Worm (Caenorhabditis elegans): ENCODE results near the gene F57G4.10.

ce11 chrV:17658824-17659223 is 30.2 kb downstream of the F57G4.10 start:
- TF ChIP-seq dpff-1 (tag; optimal IDR thresholded peaks at IDR 0.05) (no peak), ztf-18 (tag; optimal IDR thresholded peaks at IDR 0.05) (no peak), tbp1 (GFP tag; optimal IDR thresholded peaks at IDR 0.05) (no peak), unc-62 (GFP tag; optimal IDR thresholded peaks at IDR 0.05) (no peak), nfyb-1 (GFP tag; IDR thresholded peaks at IDR 0.05) (no peak), F49E8.2 (tag; optimal IDR thresholded peaks at IDR 0.05; ENCODE audit: insufficient read depth) (no peak), snpc-4 (GFP tag; optimal IDR thresholded peaks at IDR 0.05) (no peak), snpc-4 (tag; optimal IDR thresholded peaks at IDR 0.05) (no peak), egl-18 (GFP tag; IDR thresholded peaks at IDR 0.05) (no peak), rcor-1 (GFP tag; IDR thresholded peaks at IDR 0.05) (no peak), cebp-2 (GFP tag; IDR thresholded peaks at IDR 0.05) (no peak), F57C9.4 (tag; optimal IDR thresholded peaks at IDR 0.05) (no peak), Y56A3A.18 (GFP tag; IDR thresholded peaks at IDR 0.05) (no peak)
